Worm (Caenorhabditis elegans): ENCODE data around the gene F14D7.9.
A peak's percentile ranks its signal among the peaks of the same experiment; 100 is the strongest.

Gene F14D7.9

ce11 chrV:14320246-14320645 is 25.8 kb downstream of the F14D7.9 start, which contains the start of gene F47B8.14:
Gene F47B8.14 (plus strand): TSS chrV:14320546.
- TF ChIP-seq snpc-4 (GFP tag; optimal IDR thresholded peaks at IDR 0.05) (no peak), snpc-4 (tag; optimal IDR thresholded peaks at IDR 0.05) (no peak), hrde-1 (tag; optimal IDR thresholded peaks at IDR 0.05; ENCODE audit: borderline replicate concordance) (no peak), tbx-9 (tag; optimal IDR thresholded peaks at IDR 0.05; ENCODE audit: borderline replicate concordance) (no peak), mes-4 (tag; optimal IDR thresholded peaks at IDR 0.05) (no peak), efl-1 (GFP tag; optimal IDR thresholded peaks at IDR 0.05) (no peak), mcd-1 (GFP tag; IDR thresholded peaks at IDR 0.05) (no peak), nhr-27 (tag; optimal IDR thresholded peaks at IDR 0.05) (no peak), C17E4.6 (GFP tag; IDR thresholded peaks at IDR 0.05) (no peak), somi-1 (GFP tag; optimal IDR thresholded peaks at IDR 0.05) (no peak), T07F8.4 (tag; optimal IDR thresholded peaks at IDR 0.05) (no peak), Y67H2A.10 (GFP tag; conservative IDR thresholded peaks at IDR 0.05) (no peak), F10E7.11 (tag; optimal IDR thresholded peaks at IDR 0.05) (no peak), ztf-3 (GFP tag; optimal IDR thresholded peaks at IDR 0.05) (no peak)

ce11 chrV:14320730-14321319 is 26.3 kb downstream of the F14D7.9 start:
- TF ChIP-seq athp-1 (tag; optimal IDR thresholded peaks at IDR 0.05) (peak; percentile 15), attf-5 (GFP tag; optimal IDR thresholded peaks at IDR 0.05) (peak; percentile 23), B0336.3 (GFP tag; IDR thresholded peaks at IDR 0.05) (peak; percentile 31; the same call in 1 of the 2 replicates), pbrm-1 (GFP tag; IDR thresholded peaks at IDR 0.05) (0 out of 2 replicates have a peak, but pooled peaks have one; percentile 14), F55B11.4 (tag; optimal IDR thresholded peaks at IDR 0.05; ENCODE audit: borderline replicate concordance, insufficient read depth) (no peak), egrh-3 (GFP tag; IDR thresholded peaks at IDR 0.05) (peak; percentile 98), mcd-1 (GFP tag; IDR thresholded peaks at IDR 0.05) (no peak; the same call in 1 of the 2 replicates), F57A8.1 (GFP tag; optimal IDR thresholded peaks at IDR 0.05) (peak; percentile 31), B0019.2 (GFP tag; conservative IDR thresholded peaks at IDR 0.05) (no peak), cebp-1 (GFP tag; IDR thresholded peaks at IDR 0.05) (no peak), cebp-1 (tag; optimal IDR thresholded peaks at IDR 0.05) (peak; percentile 26), hmg-20 (GFP tag; IDR thresholded peaks at IDR 0.05) (no peak), nfyb-1 (GFP tag; IDR thresholded peaks at IDR 0.05) (0 out of 2 replicates have a peak, but pooled peaks have one; percentile 30), chd-7 (tag; optimal IDR thresholded peaks at IDR 0.05) (no peak), cebp-2 (GFP tag; IDR thresholded peaks at IDR 0.05) (no peak), zfh-2 (GFP tag; conservative IDR thresholded peaks at IDR 0.05) (peak; percentile 95)

DNA sequence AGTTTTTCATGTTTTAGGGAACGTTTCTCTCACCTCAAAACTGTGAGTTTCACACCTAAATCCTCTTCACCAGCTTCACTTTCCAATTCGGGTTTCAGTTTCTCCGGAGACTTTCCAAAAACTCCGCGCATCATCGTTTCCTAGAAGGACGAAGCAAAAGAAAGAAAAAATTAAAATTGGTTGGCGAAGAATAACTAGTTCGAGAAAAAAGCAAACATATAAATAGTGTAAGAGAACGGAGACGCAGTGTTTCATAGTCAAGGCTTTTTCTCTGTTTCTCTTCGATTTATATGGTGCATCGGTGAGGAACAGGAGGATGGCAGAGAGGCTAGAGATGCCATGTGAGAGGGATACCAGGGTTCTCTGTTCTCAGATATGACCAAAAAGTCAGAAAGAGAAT is 28.2 kb downstream of the F14D7.9 start, which contains the start of gene F47B8.3:
Gene F47B8.3 (minus strand): TSS at position 261 of the 400 bp plus-strand sequence.
- peak; percentile 75; the same call in 1 of the 2 replicates for TF ChIP-seq hmg-1.2 (GFP tag; IDR thresholded peaks at IDR 0.05)
- TF ChIP-seq cebp-1 (GFP tag; IDR thresholded peaks at IDR 0.05) = no peak
- TF ChIP-seq cebp-1 (tag; optimal IDR thresholded peaks at IDR 0.05) = peak; percentile 70
- no peak for TF ChIP-seq B0019.2 (GFP tag; conservative IDR thresholded peaks at IDR 0.05)

- peak; percentile 15 for TF ChIP-seq sptf-2 (GFP tag; optimal IDR thresholded peaks at IDR 0.05)
- TF ChIP-seq B0261.1 (tag; optimal IDR thresholded peaks at IDR 0.05) = no peak
- peak; percentile 55; the same call in 1 of the 2 replicates for TF ChIP-seq mcd-1 (GFP tag; IDR thresholded peaks at IDR 0.05)
- TF ChIP-seq K12H6.12 (tag; optimal IDR thresholded peaks at IDR 0.05) = no peak
- TF ChIP-seq cebp-1 (GFP tag; IDR thresholded peaks at IDR 0.05) = 0 out of 2 replicates have a peak, but pooled peaks have one; percentile 15
- TF ChIP-seq cebp-1 (tag; optimal IDR thresholded peaks at IDR 0.05) = no peak
- TF ChIP-seq zfh-2 (GFP tag; conservative IDR thresholded peaks at IDR 0.05) = peak; percentile 95
- no peak for TF ChIP-seq C06A6.2 (GFP tag; conservative IDR thresholded peaks at IDR 0.05)
- TF ChIP-seq T07F8.4 (tag; optimal IDR thresholded peaks at IDR 0.05) = no peak
- peak; percentile 99 for TF ChIP-seq egrh-3 (GFP tag; IDR thresholded peaks at IDR 0.05)
- no peak for TF ChIP-seq lir-1 (GFP tag; conservative IDR thresholded peaks at IDR 0.05)
- no peak for TF ChIP-seq madf-10 (tag; optimal IDR thresholded peaks at IDR 0.05)
- TF ChIP-seq lin-26 (GFP tag; IDR thresholded peaks at IDR 0.05) = 0 out of 2 replicates have a peak, but pooled peaks have one; percentile 53
- TF ChIP-seq C17E4.6 (GFP tag; IDR thresholded peaks at IDR 0.05) = no peak
- TF ChIP-seq hrde-1 (tag; optimal IDR thresholded peaks at IDR 0.05; ENCODE audit: borderline replicate concordance) = no peak
- peak; percentile 56 for TF ChIP-seq nhr-80 (tag; optimal IDR thresholded peaks at IDR 0.05)
Observed at ce11 chrV:14324502-14325467, 30.3 kb downstream of the F14D7.9 start, which contains the start of the genes F47B8.4 and F47B8.18. Gene F47B8.4 (minus strand): TSS chrV:14324673. Gene F47B8.18 (minus strand): TSS chrV:14325464.
